Worm (Caenorhabditis elegans): Measurements from ENCODE around the gene F49F1.11.

DNA sequence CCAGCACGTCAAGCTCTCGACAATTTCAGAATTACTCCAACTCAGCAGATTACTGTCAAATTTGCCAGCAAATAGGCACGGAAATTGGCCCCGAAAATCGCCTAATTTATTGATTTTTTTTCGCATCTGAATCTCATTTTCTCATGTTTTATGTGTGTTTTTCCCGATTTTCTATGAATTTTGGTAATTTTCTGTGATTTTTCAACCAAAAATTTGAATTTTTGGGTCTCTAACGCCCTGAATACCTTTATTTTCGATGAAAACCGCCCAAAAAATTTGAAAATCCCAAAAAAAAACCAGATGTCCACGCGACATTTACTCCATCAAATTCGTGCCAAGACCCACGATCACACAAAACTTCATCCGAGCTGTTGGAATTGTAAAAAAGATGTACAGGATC lies 34.9 kb upstream of the F49F1.11 start, which contains the start of gene dnj-15:
- TF ChIP-seq pqm-1 (tag; optimal IDR thresholded peaks at IDR 0.05) (no peak), lir-3 (tag; optimal IDR thresholded peaks at IDR 0.05) (no peak), daf-12 (tag; optimal IDR thresholded peaks at IDR 0.05) (no peak), mep-1 (tag; optimal IDR thresholded peaks at IDR 0.05) (no peak), mdt-29 (GFP tag; IDR thresholded peaks at IDR 0.05) (no peak), ama-1 (optimal IDR thresholded peaks at IDR 0.05) (no peak), F49E8.2 (tag; optimal IDR thresholded peaks at IDR 0.05; ENCODE audit: borderline replicate concordance) (no peak)

Measured in whole organism, L4 larva.